Fruit fly (Drosophila melanogaster) whole organism, embryonic: ENCODE measurements around the gene mld.

Source experiments
- BEAF-32 ChIP-seq: fragments of 200-800 bp; sonication (Bioruptor generic); optimal IDR thresholded peaks from 3 replicates; lab custom pipeline; 2017; ENCODE audit warnings: missing biosample characterization, missing genetic modification characterization, mild to moderate bottlenecking, moderate library complexity, missing genetic modification reagents
- Bgb ChIP-seq: fragments of 200-800 bp; sonication (Bioruptor generic); IDR thresholded peaks from 2 replicates; pipeline ENCODE4 v1.3.6; 2022; ENCODE audit warnings: missing biosample characterization, missing genetic modification characterization; ENCODE audit not compliant: partially characterized antibody
- CG10267 ChIP-seq: fragments of 200-800 bp; sonication (Bioruptor generic); optimal IDR thresholded peaks from 2 replicates; lab custom pipeline; 2018; ENCODE audit warnings: missing biosample characterization, mild to moderate bottlenecking, missing genetic modification characterization, moderate library complexity
- CG12391 ChIP-seq: fragments of 200-800 bp; sonication (Bioruptor generic); optimal IDR thresholded peaks from 3 replicates; lab custom pipeline; 2018; ENCODE audit warnings: missing biosample characterization, mild to moderate bottlenecking, missing genetic modification characterization, moderate library complexity
- CG12659 ChIP-seq: fragments of 200-800 bp; sonication (Bioruptor generic); optimal IDR thresholded peaks from 3 replicates; lab custom pipeline; 2017; ENCODE audit warnings: mild to moderate bottlenecking, missing biosample characterization, missing genetic modification reagents, missing genetic modification characterization
- CG13424 ChIP-seq: fragments of 200-800 bp; sonication (Bioruptor generic); optimal IDR thresholded peaks from 2 replicates; lab custom pipeline; 2019; ENCODE audit warnings: missing biosample characterization, mild to moderate bottlenecking, missing genetic modification characterization, moderate library complexity
- CG14860 ChIP-seq: fragments of 200-800 bp; sonication (Bioruptor generic); IDR thresholded peaks from 3 replicates; pipeline ENCODE4 v1.3.6; 2022; ENCODE audit warnings: missing biosample characterization, missing genetic modification characterization; ENCODE audit not compliant: partially characterized antibody
- CG15514 ChIP-seq: fragments of 200-800 bp; sonication (Bioruptor generic); optimal IDR thresholded peaks from 3 replicates; lab custom pipeline; 2017; ENCODE audit warnings: missing biosample characterization, missing genetic modification characterization, mild to moderate bottlenecking, moderate library complexity, missing genetic modification reagents
- CG17359 ChIP-seq: fragments of 200-800 bp; sonication (Bioruptor generic); optimal IDR thresholded peaks from 3 replicates; lab custom pipeline; 2018; ENCODE audit warnings: missing biosample characterization, mild to moderate bottlenecking, missing genetic modification characterization, moderate library complexity
- CG17361 ChIP-seq: fragments of 200-800 bp; sonication (Bioruptor generic); IDR thresholded peaks from 3 replicates; pipeline ENCODE4 v1.3.6; 2022; ENCODE audit warnings: missing biosample characterization, missing genetic modification characterization
- CG18619 ChIP-seq: fragments of 200-800 bp; sonication (Bioruptor generic); optimal IDR thresholded peaks from 3 replicates; lab custom pipeline; 2017; ENCODE audit warnings: missing biosample characterization, mild to moderate bottlenecking, missing genetic modification characterization
- CG2116 ChIP-seq: fragments of 200-800 bp; sonication (Bioruptor generic); optimal IDR thresholded peaks from 3 replicates; lab custom pipeline; 2018; ENCODE audit warnings: missing biosample characterization, mild to moderate bottlenecking, missing genetic modification characterization
- CG34224 ChIP-seq: fragments of 200-800 bp; sonication (Bioruptor generic); IDR thresholded peaks from 3 replicates; pipeline ENCODE4 v1.3.6; 2022; ENCODE audit warnings: missing biosample characterization, missing genetic modification characterization; ENCODE audit not compliant: partially characterized antibody
- CG34422 ChIP-seq: fragments of 200-800 bp; sonication (Bioruptor generic); IDR thresholded peaks from 3 replicates; pipeline ENCODE4 v1.3.6; 2022; ENCODE audit warnings: missing biosample characterization, missing genetic modification characterization
- CG3995 ChIP-seq: fragments of 200-800 bp; sonication (Bioruptor generic); optimal IDR thresholded peaks from 3 replicates; lab custom pipeline; 2016; ENCODE audit warnings: missing biosample characterization, missing genetic modification characterization
- CG4617 ChIP-seq: fragments of 200-800 bp; sonication (Bioruptor generic); optimal IDR thresholded peaks from 3 replicates; lab custom pipeline; 2016; ENCODE audit warnings: missing biosample characterization, missing genetic modification characterization, borderline replicate concordance
- CG4730 ChIP-seq: fragments of 200-800 bp; sonication (Bioruptor generic); IDR thresholded peaks from 2 replicates; pipeline ENCODE4 v1.3.6; 2022; ENCODE audit warnings: missing biosample characterization, missing genetic modification characterization
- CG6689 ChIP-seq: fragments of 200-800 bp; sonication (Bioruptor generic); IDR thresholded peaks from 2 replicates; pipeline ENCODE4 v1.3.6; 2022; ENCODE audit warnings: missing biosample characterization, missing genetic modification characterization
- CG8388 ChIP-seq: fragments of 200-800 bp; sonication (Bioruptor generic); optimal IDR thresholded peaks from 2 replicates; lab custom pipeline; 2019; ENCODE audit warnings: missing biosample characterization, mild to moderate bottlenecking, missing genetic modification characterization, moderate library complexity
- Dll ChIP-seq: fragments of 200-800 bp; sonication (Bioruptor generic); IDR thresholded peaks from 4 replicates; pipeline ENCODE4 v1.3.6; 2022; ENCODE audit warnings: missing biosample characterization, missing genetic modification characterization; ENCODE audit not compliant: partially characterized antibody
- Dp ChIP-seq: fragments of 200-800 bp; sonication (Bioruptor generic); optimal IDR thresholded peaks from 2 replicates; lab custom pipeline; 2018; ENCODE audit warnings: missing biosample characterization, mild to moderate bottlenecking, missing genetic modification characterization, moderate library complexity
- Dref ChIP-seq: fragments of 200-800 bp; sonication (Bioruptor generic); IDR thresholded peaks from 2 replicates; pipeline ENCODE4 v1.3.6; 2022; ENCODE audit warnings: missing biosample characterization, missing genetic modification characterization
- Eip74EF ChIP-seq, 2 experiments: fragments of 200-800 bp in 1 of 2; fragments of >200 bp in 1 of 2; sonication (Bioruptor generic) in 1 of 2; optimal IDR thresholded peaks; 2 replicates each; lab custom pipeline; 2017 to 2019; ENCODE audit warnings: missing biosample characterization in 2 of 2, missing genetic modification characterization in 2 of 2, mild to moderate bottlenecking in 1 of 2, moderate library complexity in 1 of 2
- Gug ChIP-seq: fragments of 200-800 bp; sonication (Bioruptor generic); IDR thresholded peaks from 4 replicates; pipeline ENCODE4 v1.3.6; 2022; ENCODE audit warnings: missing biosample characterization, missing genetic modification characterization
- HLH4C ChIP-seq: fragments of 200-800 bp; sonication (Bioruptor generic); IDR thresholded peaks from 3 replicates; pipeline ENCODE4 v1.3.6; 2022; ENCODE audit warnings: missing biosample characterization, missing genetic modification characterization; ENCODE audit not compliant: partially characterized antibody
- MESR4 ChIP-seq: fragments of 200-800 bp; sonication (Bioruptor generic); optimal IDR thresholded peaks from 2 replicates; lab custom pipeline; 2018; ENCODE audit warnings: missing biosample characterization, mild to moderate bottlenecking, missing genetic modification characterization, moderate library complexity
- Med ChIP-seq: fragments of 200-800 bp; sonication (Bioruptor generic); peaks from one replicate; lab custom pipeline; 2016; ENCODE audit warnings: missing biosample characterization, missing genetic modification characterization, mild to moderate bottlenecking, inconsistent platforms, moderate library complexity
- Pdp1 ChIP-seq, 2 experiments: fragments of 200-800 bp; sonication (Bioruptor generic); optimal IDR thresholded peaks; 3 replicates each; lab custom pipeline; 2016; ENCODE audit warnings: missing biosample characterization in 2 of 2, missing genetic modification characterization in 2 of 2, mild to moderate bottlenecking in 1 of 2, moderate library complexity in 1 of 2
- Sry-δ ChIP-seq: fragments of 200-800 bp; sonication (Bioruptor generic); optimal IDR thresholded peaks from 2 replicates; lab custom pipeline; 2016; ENCODE audit warnings: missing biosample characterization, missing genetic modification characterization
- YL-1 ChIP-seq: fragments of 200-800 bp; sonication (Bioruptor generic); optimal IDR thresholded peaks from 3 replicates; lab custom pipeline; 2017; ENCODE audit warnings: missing biosample characterization, mild to moderate bottlenecking, missing genetic modification characterization
- ab ChIP-seq: fragments of 200-800 bp; sonication (Bioruptor generic); optimal IDR thresholded peaks from 2 replicates; lab custom pipeline; 2016; ENCODE audit warnings: missing biosample characterization, missing genetic modification characterization
- bbx ChIP-seq: fragments of 200-800 bp; sonication (Bioruptor generic); IDR thresholded peaks from 2 replicates; pipeline ENCODE4 v1.3.6; 2022; ENCODE audit warnings: missing biosample characterization, missing genetic modification characterization; ENCODE audit not compliant: partially characterized antibody
- cg ChIP-seq: fragments of 200-800 bp; sonication (Bioruptor generic); optimal IDR thresholded peaks from 3 replicates; lab custom pipeline; 2019; ENCODE audit warnings: missing biosample characterization, mild to moderate bottlenecking, missing genetic modification characterization, moderate library complexity
- ci ChIP-seq: fragments of 200-800 bp; sonication (Bioruptor generic); IDR thresholded peaks from 3 replicates; pipeline ENCODE4 v1.3.6; 2022; ENCODE audit warnings: missing biosample characterization, missing genetic modification characterization
- crp ChIP-seq, 2 experiments: fragments of 200-800 bp; sonication (Bioruptor generic); optimal IDR thresholded peaks; 2 replicates in 1 of 2; 3 replicates in 1 of 2; lab custom pipeline; 2017; ENCODE audit warnings: missing biosample characterization in 2 of 2, missing genetic modification characterization in 2 of 2, mild to moderate bottlenecking in 1 of 2, moderate library complexity in 1 of 2
- dpn ChIP-seq, 2 experiments: fragments of 200-800 bp; sonication (Bioruptor generic); optimal IDR thresholded peaks; 3 replicates each; lab custom pipeline; 2016; ENCODE audit warnings: missing biosample characterization in 2 of 2, missing genetic modification characterization in 2 of 2
- ftz-f1 ChIP-seq: fragments of 200-800 bp; sonication (Bioruptor generic); optimal IDR thresholded peaks from 2 replicates; lab custom pipeline; 2016; ENCODE audit warnings: missing biosample characterization, missing genetic modification characterization
- fu2 ChIP-seq: fragments of 200-800 bp; sonication (Bioruptor generic); optimal IDR thresholded peaks from 2 replicates; lab custom pipeline; 2016; ENCODE audit warnings: missing biosample characterization, missing genetic modification characterization
- nerfin-2 ChIP-seq: fragments of 200-800 bp; sonication (Bioruptor generic); IDR thresholded peaks from 2 replicates; pipeline ENCODE4 v1.3.6; 2022; ENCODE audit warnings: missing biosample characterization, missing genetic modification characterization; ENCODE audit not compliant: partially characterized antibody
- nmo ChIP-seq: fragments of 200-800 bp; sonication (Bioruptor generic); optimal IDR thresholded peaks from 2 replicates; lab custom pipeline; 2018; ENCODE audit warnings: missing biosample characterization, mild to moderate bottlenecking, missing genetic modification characterization, moderate library complexity
- pzg ChIP-seq: fragments of 200-800 bp; sonication (Bioruptor generic); optimal IDR thresholded peaks from 3 replicates; lab custom pipeline; 2018; ENCODE audit warnings: missing biosample characterization, mild to moderate bottlenecking, missing genetic modification characterization, moderate library complexity
- sna ChIP-seq: fragments of 200-800 bp; sonication (Bioruptor generic); IDR thresholded peaks from 2 replicates; pipeline ENCODE4 v1.3.6; 2022; ENCODE audit warnings: missing biosample characterization, missing genetic modification characterization; ENCODE audit not compliant: partially characterized antibody
- stwl ChIP-seq: fragments of 200-800 bp; sonication (Bioruptor generic); optimal IDR thresholded peaks from 3 replicates; lab custom pipeline; 2018; ENCODE audit warnings: missing biosample characterization, mild to moderate bottlenecking, missing genetic modification characterization, moderate library complexity
- ttk ChIP-seq: fragments of 200-800 bp; sonication (Bioruptor generic); IDR thresholded peaks from 2 replicates; pipeline ENCODE4 v2.1.2; 2022; ENCODE audit warnings: missing biosample characterization, missing genetic modification characterization
- vnd ChIP-seq: fragments of 200-800 bp; sonication (Bioruptor generic); IDR thresholded peaks from 3 replicates; pipeline ENCODE4 v1.3.6; 2022; ENCODE audit warnings: missing biosample characterization, missing genetic modification characterization; ENCODE audit not compliant: partially characterized antibody
- vvl ChIP-seq: fragments of 200-800 bp; sonication (Bioruptor generic); IDR thresholded peaks from 2 replicates; pipeline ENCODE4 v1.3.6; 2022; ENCODE audit warnings: missing biosample characterization, missing genetic modification characterization

Gene mld

DNA sequence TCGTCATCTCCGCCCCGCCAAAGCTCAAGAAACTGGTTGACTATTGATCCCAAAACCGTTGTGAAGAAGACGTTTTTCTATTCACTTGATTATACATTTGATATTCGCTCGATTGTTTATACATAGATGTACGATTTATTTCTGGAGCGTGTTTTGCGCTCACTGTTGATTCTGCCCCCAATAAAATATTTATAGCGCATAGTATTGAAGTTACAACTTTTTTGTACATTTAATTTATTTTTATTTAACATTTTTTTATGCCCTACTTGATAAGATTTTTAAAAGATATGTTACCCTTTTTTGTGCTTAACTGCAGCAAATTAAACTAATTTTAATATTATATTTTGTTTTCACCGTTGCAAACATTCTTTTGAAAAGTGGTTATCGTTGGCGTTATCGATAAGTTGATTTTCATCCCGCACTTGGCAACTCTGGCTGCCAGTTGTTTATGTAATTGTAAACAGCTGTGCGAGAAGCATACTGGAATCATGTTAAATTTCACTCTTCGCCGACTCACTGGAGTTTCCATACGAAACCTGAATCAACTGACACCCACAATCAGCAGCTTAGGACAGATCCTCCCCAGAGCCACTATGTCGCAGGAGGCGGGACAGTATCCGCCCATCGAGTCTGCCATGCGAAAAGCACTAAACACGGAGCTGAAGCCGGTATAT is 73.9 kb downstream of the mld start, which contains the start of gene CG31126 (continued):
- TF ChIP-seq CG3995 (GFP tag; lab: Kevin White, UChicago) (peak; percentile 26), Dref (GFP tag; lab: Robert Waterston, UW) (peak; percentile 85), Med (GFP tag; lab: Kevin White, UChicago) (peak; percentile 65), CG18619 (GFP tag; lab: Kevin White, UChicago) (no peak), fu2 (GFP tag; lab: Kevin White, UChicago) (no peak), ci (GFP tag; lab: Robert Waterston, UW) (no peak), sna (GFP tag; lab: Robert Waterston, UW) (peak; percentile 63; the same call in 1 of the 2 replicates), BEAF-32 (GFP tag; lab: Kevin White, UChicago) (peak; percentile 48), CG8388 (peak; percentile 92), Gug (GFP tag; lab: Robert Waterston, UW) (no peak), nerfin-2 (peak; percentile 50; the same call in 1 of the 2 replicates), CG6689 (GFP tag; lab: Robert Waterston, UW) (no peak), CG13424 (tag; lab: Kevin White, UChicago) (no peak), Dll (peak; percentile 70), ttk (GFP tag; lab: Robert Waterston, UW) (no peak), CG4730 (GFP tag; lab: Robert Waterston, UW) (no peak), Dp (GFP tag; lab: Kevin White, UChicago) (peak; percentile 53), vnd (GFP tag; lab: Robert Waterston, UW) (0 out of 3 replicates have a peak, but pooled peaks have one; percentile 23), CG4617 (peak; percentile 10), CG34224 (GFP tag; lab: Robert Waterston, UW) (peak; percentile 67), CG10267 (tag; lab: Kevin White, UChicago) (peak; percentile 37), stwl (tag; lab: Kevin White, UChicago) (peak; percentile 94), CG2116 (peak; percentile 85), CG34422 (GFP tag; lab: Robert Waterston, UW) (peak; percentile 64; the same call in 1 of the 3 replicates), cg (GFP tag; lab: Kevin White, UChicago) (peak; percentile 63), ab (GFP tag; lab: Kevin White, UChicago) (no peak), CG12659 (GFP tag; lab: Kevin White, UChicago) (peak; percentile 25), CG14860 (GFP tag; lab: Robert Waterston, UW) (peak; percentile 34; the same call in 1 of the 3 replicates), CG12391 (tag; lab: Kevin White, UChicago) (no peak), Bgb (peak; percentile 62), bbx (peak; percentile 62; the same call in 1 of the 2 replicates), ftz-f1 (GFP tag; lab: Kevin White, UChicago) (peak; percentile 64), CG15514 (peak; percentile 33), nmo (peak; percentile 6), MESR4 (GFP tag; lab: Kevin White, UChicago) (peak; percentile 66), Eip74EF (GFP tag; optimal IDR thresholded peaks at IDR 0.05; lab: Kevin White, UChicago) (no peak), vvl (GFP tag; lab: Robert Waterston, UW) (0 out of 2 replicates have a peak, but pooled peaks have one; percentile 37), CG17361 (no peak), dpn (GFP tag; optimal IDR thresholded peaks at IDR 0.05; lab: Kevin White, UChicago) (no peak), Sry-δ (GFP tag; lab: Kevin White, UChicago) (peak; percentile 29), pzg (peak; percentile 67), Pdp1 (GFP tag; optimal IDR thresholded peaks at IDR 0.05; lab: Kevin White, UChicago) (peak in 1 of 2 experiments; percentile 100), HLH4C (GFP tag; lab: Robert Waterston, UW) (peak; percentile 55; the same call in 1 of the 3 replicates), CG17359 (tag; lab: Kevin White, UChicago) (no peak), YL-1 (GFP tag; lab: Kevin White, UChicago) (peak; percentile 68), crp (GFP tag; optimal IDR thresholded peaks at IDR 0.05; lab: Kevin White, UChicago) (peak; percentile 68 to 94)
